Worm (Caenorhabditis elegans) whole organism, early embryonic: ENCODE measurements around the gene nhr-249.

Experiments
- B0310.2 ChIP-seq: sonication (generic microtip); optimal IDR thresholded peaks from 2 replicates; lab custom pipeline; 2016; ENCODE audit warnings: mild to moderate bottlenecking, missing genetic modification characterization, missing compliant biosample characterization
- F13C5.2 ChIP-seq: sonication (generic microtip); optimal IDR thresholded peaks from 2 replicates; lab custom pipeline; 2017; ENCODE audit warnings: mild to moderate bottlenecking, missing genetic modification characterization, inconsistent platforms, missing compliant biosample characterization
- aly-1 ChIP-seq: sonication (generic microtip); optimal IDR thresholded peaks from 2 replicates; lab custom pipeline; 2016; ENCODE audit warnings: missing genetic modification characterization, missing compliant biosample characterization
- ama-1 ChIP-seq: fragments of 150-350 bp; optimal IDR thresholded peaks from 2 replicates; lab custom pipeline; 2014
- ceh-13 ChIP-seq: fragments of 200-800 bp; sonication (Bioruptor generic); optimal IDR thresholded peaks from 2 replicates; lab custom pipeline; 2018; ENCODE audit warnings: mild to moderate bottlenecking, missing genetic modification characterization, missing compliant biosample characterization
- ceh-36 ChIP-seq: sonication (generic microtip); optimal IDR thresholded peaks from 2 replicates; lab custom pipeline; 2016; ENCODE audit warnings: missing genetic modification characterization, inconsistent platforms, missing compliant biosample characterization
- ets-7 ChIP-seq: sonication (generic microtip); optimal IDR thresholded peaks from 2 replicates; lab custom pipeline; 2016; ENCODE audit warnings: missing genotype, missing genetic modification characterization, missing compliant biosample characterization
- flt-1 ChIP-seq: fragments of 200-800 bp; sonication (Bioruptor generic); IDR thresholded peaks from 2 replicates; pipeline ENCODE4 v1.3.6; 2022; ENCODE audit warnings: missing genetic modification characterization, missing compliant biosample characterization
- hmbx-1 ChIP-seq: sonication (generic microtip); optimal IDR thresholded peaks from 2 replicates; lab custom pipeline; 2016; ENCODE audit warnings: mild to moderate bottlenecking, missing genetic modification characterization, missing compliant biosample characterization
- hmg-4 ChIP-seq: fragments of 200-800 bp; sonication (Bioruptor generic); optimal IDR thresholded peaks from 2 replicates; lab custom pipeline; 2018; ENCODE audit warnings: mild to moderate bottlenecking, missing genetic modification characterization, missing compliant biosample characterization
- hnd-1 ChIP-seq: sonication (generic microtip); optimal IDR thresholded peaks from 2 replicates; lab custom pipeline; 2016; ENCODE audit warnings: missing genetic modification characterization, missing compliant biosample characterization
- pes-1 ChIP-seq: fragments of 200-800 bp; sonication (Bioruptor generic); IDR thresholded peaks from 2 replicates; pipeline ENCODE4 v1.3.6; 2022; ENCODE audit warnings: missing genetic modification reagents, missing genetic modification characterization, missing compliant biosample characterization
- scrt-1 ChIP-seq: fragments of 200-800 bp; sonication (Bioruptor generic); IDR thresholded peaks from 2 replicates; pipeline ENCODE4 v1.3.6; 2022; ENCODE audit warnings: missing genetic modification characterization, missing compliant biosample characterization
- sea-1 ChIP-seq: fragments of 200-800 bp; sonication (Bioruptor generic); conservative IDR thresholded peaks from 2 replicates; pipeline ENCODE4 v1.3.6; 2022; ENCODE audit warnings: missing genetic modification characterization, missing compliant biosample characterization
- tbx-11 ChIP-seq: fragments of 200-800 bp; sonication (Bioruptor generic); IDR thresholded peaks from 2 replicates; pipeline ENCODE4 v1.3.6; 2022; ENCODE audit warnings: missing genetic modification characterization, missing compliant biosample characterization
- tbx-37 ChIP-seq: fragments of 200-800 bp; sonication (Bioruptor generic); conservative IDR thresholded peaks from 2 replicates; pipeline ENCODE4 v1.3.6; 2022; ENCODE audit warnings: missing genetic modification reagents, missing genetic modification characterization, missing compliant biosample characterization
- tra-4 ChIP-seq: sonication (generic microtip); optimal IDR thresholded peaks from 2 replicates; lab custom pipeline; 2017; ENCODE audit warnings: missing genetic modification characterization, missing compliant biosample characterization

The nhr-249 gene

ce11 chrIV:6951259-6951658 lies 21.1 kb downstream of the nhr-249 start:
- TF ChIP-seq B0310.2, result no peak
- TF ChIP-seq tbx-11, result no peak
- no peak for TF ChIP-seq aly-1 (tag; lab: Kevin White, UChicago)
- TF ChIP-seq hnd-1 (tag; lab: Kevin White, UChicago), result no peak
- no peak for TF ChIP-seq sea-1 (GFP tag; lab: Robert Waterston, UW)
- no peak for TF ChIP-seq hmg-4
- no peak for TF ChIP-seq flt-1 (GFP tag; lab: Robert Waterston, UW)
- TF ChIP-seq ets-7 (tag; lab: Kevin White, UChicago), result no peak
- TF ChIP-seq scrt-1 (GFP tag; lab: Robert Waterston, UW), result no peak
- no peak for TF ChIP-seq hmbx-1

- TF ChIP-seq tbx-37 (GFP tag; lab: Robert Waterston, UW) (no peak), ceh-36 (tag; lab: Kevin White, UChicago) (no peak), hmg-4 (no peak), flt-1 (GFP tag; lab: Robert Waterston, UW) (no peak)
Observed at ce11 chrIV:6946832-6947231, 25.5 kb downstream of the nhr-249 start.

ce11 chrIV:6941101-6941500 lies 31.2 kb downstream of the nhr-249 start:
- TF ChIP-seq F13C5.2 (tag; lab: Kevin White, UChicago), result no peak
- no peak for TF ChIP-seq ets-7 (tag; lab: Kevin White, UChicago)
- TF ChIP-seq scrt-1 (GFP tag; lab: Robert Waterston, UW), result no peak
- TF ChIP-seq tra-4 (tag; lab: Kevin White, UChicago), result no peak
- no peak for TF ChIP-seq flt-1 (GFP tag; lab: Robert Waterston, UW)
- no peak for TF ChIP-seq ama-1 (lab: Kevin White, UChicago)
- TF ChIP-seq tbx-37 (GFP tag; lab: Robert Waterston, UW), result no peak
- TF ChIP-seq hmg-4, result no peak
- TF ChIP-seq sea-1 (GFP tag; lab: Robert Waterston, UW), result no peak
- TF ChIP-seq tbx-11, result no peak
- TF ChIP-seq hmbx-1, result no peak
- TF ChIP-seq B0310.2, result no peak
- TF ChIP-seq ceh-13 (GFP tag; lab: Kevin White, UChicago), result no peak
- no peak for TF ChIP-seq ceh-36 (tag; lab: Kevin White, UChicago)
- TF ChIP-seq aly-1 (tag; lab: Kevin White, UChicago), result no peak
- TF ChIP-seq pes-1 (GFP tag; lab: Robert Waterston, UW), result no peak
- TF ChIP-seq hnd-1 (tag; lab: Kevin White, UChicago), result no peak

ce11 chrIV:6937548-6937947 lies 34.8 kb downstream of the nhr-249 start, which contains the start of gene npr-12:
npr-12 (minus strand) TSS chrIV:6937648.
- TF ChIP-seq hmbx-1, result no peak
- TF ChIP-seq sea-1 (GFP tag; lab: Robert Waterston, UW), result no peak
- no peak for TF ChIP-seq ceh-13 (GFP tag; lab: Kevin White, UChicago)
- no peak for TF ChIP-seq tbx-11
- TF ChIP-seq hmg-4, result no peak
- no peak for TF ChIP-seq scrt-1 (GFP tag; lab: Robert Waterston, UW)
- TF ChIP-seq B0310.2, result no peak
- no peak for TF ChIP-seq tra-4 (tag; lab: Kevin White, UChicago)
- no peak for TF ChIP-seq flt-1 (GFP tag; lab: Robert Waterston, UW)
- TF ChIP-seq tbx-37 (GFP tag; lab: Robert Waterston, UW), result no peak
- no peak for TF ChIP-seq ets-7 (tag; lab: Kevin White, UChicago)
- TF ChIP-seq F13C5.2 (tag; lab: Kevin White, UChicago), result no peak
- TF ChIP-seq ama-1 (lab: Kevin White, UChicago), result no peak
- no peak for TF ChIP-seq hnd-1 (tag; lab: Kevin White, UChicago)
- TF ChIP-seq aly-1 (tag; lab: Kevin White, UChicago), result no peak
- no peak for TF ChIP-seq pes-1 (GFP tag; lab: Robert Waterston, UW)
- no peak for TF ChIP-seq ceh-36 (tag; lab: Kevin White, UChicago)

- no peak for TF ChIP-seq hnd-1 (tag; lab: Kevin White, UChicago)
- no peak for TF ChIP-seq tbx-11
- no peak for TF ChIP-seq flt-1 (GFP tag; lab: Robert Waterston, UW)
- no peak for TF ChIP-seq ceh-36 (tag; lab: Kevin White, UChicago)
- no peak for TF ChIP-seq ama-1 (lab: Kevin White, UChicago)
- no peak for TF ChIP-seq sea-1 (GFP tag; lab: Robert Waterston, UW)
- TF ChIP-seq hmbx-1, result no peak
- no peak for TF ChIP-seq B0310.2
- TF ChIP-seq pes-1 (GFP tag; lab: Robert Waterston, UW), result no peak
Observed at ce11 chrIV:6928417-6928816, 43.9 kb downstream of the nhr-249 start, which contains the start of gene cest-6. cest-6 (minus strand) TSS chrIV:6928517.

- TF ChIP-seq F13C5.2 (tag; lab: Kevin White, UChicago), result no peak
- TF ChIP-seq tbx-37 (GFP tag; lab: Robert Waterston, UW), result no peak
- TF ChIP-seq scrt-1 (GFP tag; lab: Robert Waterston, UW), result no peak
- TF ChIP-seq flt-1 (GFP tag; lab: Robert Waterston, UW), result no peak
- TF ChIP-seq hmg-4, result no peak
- TF ChIP-seq ama-1 (lab: Kevin White, UChicago), result no peak
- TF ChIP-seq hnd-1 (tag; lab: Kevin White, UChicago), result no peak
- no peak for TF ChIP-seq aly-1 (tag; lab: Kevin White, UChicago)
Observed at ce11 chrIV:6925520-6925919, 46.8 kb downstream of the nhr-249 start.

ce11 chrIV:6923070-6923469 lies 49.3 kb downstream of the nhr-249 start, which contains the start of gene T22D1.1:
T22D1.1 (plus strand) TSS chrIV:6923370.
- TF ChIP-seq flt-1 (GFP tag; lab: Robert Waterston, UW) (no peak), ama-1 (lab: Kevin White, UChicago) (no peak), tbx-11 (no peak), scrt-1 (GFP tag; lab: Robert Waterston, UW) (no peak), ets-7 (tag; lab: Kevin White, UChicago) (no peak), ceh-36 (tag; lab: Kevin White, UChicago) (no peak), pes-1 (GFP tag; lab: Robert Waterston, UW) (no peak), tbx-37 (GFP tag; lab: Robert Waterston, UW) (no peak), tra-4 (tag; lab: Kevin White, UChicago) (no peak), hnd-1 (tag; lab: Kevin White, UChicago) (no peak), sea-1 (GFP tag; lab: Robert Waterston, UW) (no peak), aly-1 (tag; lab: Kevin White, UChicago) (no peak)
